Worm (Caenorhabditis elegans) whole organism, mixed stage, embryonic: ENCODE measurements around the gene scd-1.
A peak's percentile ranks its signal among the peaks of the same experiment; 100 is the strongest.

ENCODE experiments used
- M03D4.4 ChIP-seq: sonication (generic microtip); optimal IDR thresholded peaks from 2 replicates; lab custom pipeline; 2017; ENCODE audit warnings: mild to moderate bottlenecking, missing genetic modification characterization, missing compliant biosample characterization
- bed-3 ChIP-seq: fragments of 200-800 bp; sonication (Bioruptor generic); optimal IDR thresholded peaks from 3 replicates; lab custom pipeline; 2018; ENCODE audit warnings: mild to moderate bottlenecking, missing genetic modification characterization, moderate library complexity, missing compliant biosample characterization
- blmp-1 ChIP-seq: fragments of 150-350 bp; optimal IDR thresholded peaks from 2 replicates; lab custom pipeline; 2014; ENCODE audit warnings: missing biosample characterization, missing genetic modification characterization
- ceh-39 ChIP-seq: fragments of 150-350 bp; optimal IDR thresholded peaks from 2 replicates; lab custom pipeline; 2014; ENCODE audit warnings: missing biosample characterization, missing genetic modification characterization
- ceh-43 ChIP-seq: fragments of 200-800 bp; sonication (Bioruptor generic); optimal IDR thresholded peaks from 2 replicates; lab custom pipeline; 2018; ENCODE audit warnings: mild to moderate bottlenecking, missing genetic modification characterization, moderate library complexity, missing compliant biosample characterization
- ceh-83 ChIP-seq: fragments of 200-800 bp; sonication (Bioruptor generic); optimal IDR thresholded peaks from 2 replicates; lab custom pipeline; 2018; ENCODE audit warnings: mild to moderate bottlenecking, missing genetic modification characterization, missing compliant biosample characterization
- ces-1 ChIP-seq: fragments of 150-350 bp; optimal IDR thresholded peaks from 2 replicates; lab custom pipeline; 2014; ENCODE audit warnings: missing biosample characterization, missing genetic modification reagents, missing genetic modification characterization
- cnd-1 ChIP-seq: fragments of 200-800 bp; sonication (Bioruptor generic); optimal IDR thresholded peaks from 2 replicates; lab custom pipeline; 2018; ENCODE audit warnings: mild to moderate bottlenecking, missing genetic modification characterization, missing compliant biosample characterization
- drap-1 ChIP-seq: fragments of 200-800 bp; sonication (Bioruptor generic); optimal IDR thresholded peaks from 3 replicates; lab custom pipeline; 2018; ENCODE audit warnings: mild to moderate bottlenecking, missing genetic modification characterization, missing compliant biosample characterization
- elt-1 ChIP-seq: sonication (generic microtip); optimal IDR thresholded peaks from 2 replicates; lab custom pipeline; 2017; ENCODE audit warnings: missing genetic modification characterization, mild to moderate bottlenecking, missing compliant biosample characterization, antibody characterized with exemption, moderate library complexity, borderline replicate concordance; ENCODE audit not compliant: insufficient read depth
- elt-3 ChIP-seq: fragments of 150-350 bp; optimal IDR thresholded peaks from 2 replicates; lab custom pipeline; 2014; ENCODE audit warnings: missing biosample characterization, missing genetic modification characterization
- flh-1 ChIP-seq: fragments of 200-800 bp; sonication (Bioruptor generic); optimal IDR thresholded peaks from 2 replicates; lab custom pipeline; 2018; ENCODE audit warnings: mild to moderate bottlenecking, missing genetic modification characterization, moderate library complexity, missing compliant biosample characterization
- ham-2 ChIP-seq: fragments of 200-800 bp; sonication (Bioruptor generic); optimal IDR thresholded peaks from 2 replicates; lab custom pipeline; 2018; ENCODE audit warnings: mild to moderate bottlenecking, missing genetic modification characterization, missing compliant biosample characterization
- hlh-1 ChIP-seq: fragments of 150-350 bp; optimal IDR thresholded peaks from 2 replicates; lab custom pipeline; 2014; ENCODE audit warnings: missing biosample characterization, missing genetic modification reagents, missing genetic modification characterization
- lin-13 ChIP-seq: fragments of 150-350 bp; optimal IDR thresholded peaks from 2 replicates; lab custom pipeline; 2014; ENCODE audit warnings: missing biosample characterization, missing genetic modification characterization
- lin-32 ChIP-seq: fragments of 200-800 bp; sonication (Bioruptor generic); optimal IDR thresholded peaks from 2 replicates; lab custom pipeline; 2018; ENCODE audit warnings: mild to moderate bottlenecking, missing genetic modification characterization, missing compliant biosample characterization
- lsy-2 ChIP-seq: fragments of 150-350 bp; optimal IDR thresholded peaks from 2 replicates; lab custom pipeline; 2014; ENCODE audit warnings: missing biosample characterization, missing genetic modification characterization
- mab-5 ChIP-seq: fragments of 150-350 bp; optimal IDR thresholded peaks from 2 replicates; lab custom pipeline; 2014; ENCODE audit warnings: missing biosample characterization, missing genetic modification characterization
- mep-1 ChIP-seq: fragments of 150-350 bp; optimal IDR thresholded peaks from 2 replicates; lab custom pipeline; 2017; ENCODE audit warnings: missing biosample characterization, missing genetic modification reagents, missing genetic modification characterization, inconsistent platforms
- mls-2 ChIP-seq: sonication (generic microtip); optimal IDR thresholded peaks from 2 replicates; lab custom pipeline; 2016; ENCODE audit warnings: mild to moderate bottlenecking, missing genetic modification characterization, moderate library complexity, missing compliant biosample characterization
- nhr-12 ChIP-seq: fragments of 150-350 bp; optimal IDR thresholded peaks from 2 replicates; lab custom pipeline; 2014; ENCODE audit warnings: missing biosample characterization, missing genetic modification characterization
- nhr-2 ChIP-seq: fragments of 150-350 bp; optimal IDR thresholded peaks from 2 replicates; lab custom pipeline; 2014; ENCODE audit warnings: missing biosample characterization, missing genetic modification characterization
- nhr-237 ChIP-seq: fragments of 150-350 bp; optimal IDR thresholded peaks from 2 replicates; lab custom pipeline; 2014; ENCODE audit warnings: missing biosample characterization, missing genetic modification characterization
- nhr-28 ChIP-seq: fragments of 150-350 bp; optimal IDR thresholded peaks from 2 replicates; lab custom pipeline; 2014; ENCODE audit warnings: missing biosample characterization, missing genetic modification characterization
- nhr-76 ChIP-seq: sonication (generic microtip); optimal IDR thresholded peaks from 2 replicates; lab custom pipeline; 2017; ENCODE audit warnings: missing biosample characterization, missing genetic modification characterization
- pha-4 ChIP-seq: fragments of 150-350 bp; optimal IDR thresholded peaks from 2 replicates; lab custom pipeline; 2018; ENCODE audit warnings: missing biosample characterization, missing genetic modification reagents, missing genetic modification characterization
- sem-2 ChIP-seq: fragments of 200-800 bp; sonication (Bioruptor generic); optimal IDR thresholded peaks from 2 replicates; lab custom pipeline; 2018; ENCODE audit warnings: mild to moderate bottlenecking, missing genetic modification characterization, missing compliant biosample characterization
- snpc-4 ChIP-seq: fragments of 150-350 bp; optimal IDR thresholded peaks from 2 replicates; lab custom pipeline; 2014; ENCODE audit warnings: missing biosample characterization, missing genetic modification characterization
- sptf-1 ChIP-seq: sonication (generic microtip); optimal IDR thresholded peaks from 2 replicates; lab custom pipeline; 2017; ENCODE audit warnings: mild to moderate bottlenecking, missing genetic modification characterization, moderate library complexity, missing compliant biosample characterization
- tbx-8 ChIP-seq: fragments of 200-800 bp; sonication (Bioruptor generic); optimal IDR thresholded peaks from 2 replicates; lab custom pipeline; 2018; ENCODE audit warnings: mild to moderate bottlenecking, missing genetic modification characterization, moderate library complexity, missing compliant biosample characterization
- unc-120 ChIP-seq: sonication (generic microtip); optimal IDR thresholded peaks from 2 replicates; lab custom pipeline; 2017; ENCODE audit warnings: missing genetic modification characterization, missing compliant biosample characterization; ENCODE audit not compliant: poor library complexity, severe bottlenecking
- unc-39 ChIP-seq: fragments of 150-350 bp; optimal IDR thresholded peaks from 2 replicates; lab custom pipeline; 2014; ENCODE audit warnings: missing biosample characterization, missing genetic modification characterization
- unc-62 ChIP-seq: fragments of 150-350 bp; optimal IDR thresholded peaks from 2 replicates; lab custom pipeline; 2014; ENCODE audit warnings: missing biosample characterization, missing genetic modification reagents, missing genetic modification characterization
- zip-8 ChIP-seq: fragments of 150-350 bp; optimal IDR thresholded peaks from 2 replicates; lab custom pipeline; 2014; ENCODE audit warnings: missing biosample characterization, missing genetic modification characterization
- ztf-11 ChIP-seq: fragments of 150-350 bp; optimal IDR thresholded peaks from 2 replicates; lab custom pipeline; 2014; ENCODE audit warnings: missing biosample characterization, missing genetic modification characterization

scd-1 gene

ce11 chrX:12525359-12525839 lies at the start of gene scd-1:
scd-1 (minus strand) TSS chrX:12525789.
- no peak for TF ChIP-seq mab-5 (tag; lab: Kevin White, UChicago)
- TF ChIP-seq snpc-4 (tag; lab: Kevin White, UChicago): no peak
- TF ChIP-seq nhr-237 (tag; lab: Kevin White, UChicago): no peak
- no peak for TF ChIP-seq ceh-39 (tag; lab: Kevin White, UChicago)
- no peak for TF ChIP-seq sptf-1 (tag; lab: Kevin White, UChicago)
- no peak for TF ChIP-seq nhr-28 (tag; lab: Kevin White, UChicago)
- TF ChIP-seq nhr-12 (tag; lab: Kevin White, UChicago): no peak
- no peak for TF ChIP-seq cnd-1
- TF ChIP-seq ztf-11 (tag; lab: Kevin White, UChicago): no peak

- TF ChIP-seq mab-5 (tag; lab: Kevin White, UChicago): no peak
Observed at ce11 chrX:12574473-12574872, 48.9 kb upstream of the scd-1 start, which contains the start of gene T24D5.1. T24D5.1 (plus strand) TSS chrX:12574773.

ce11 chrX:12563589-12563988 lies 38.0 kb upstream of the scd-1 start:
- TF ChIP-seq M03D4.4 (tag; lab: Kevin White, UChicago) (peak; percentile 94), ceh-83 (peak; percentile 92), ceh-43 (peak; percentile 87), bed-3 (GFP tag; lab: Kevin White, UChicago) (peak; percentile 86), ham-2 (GFP tag; lab: Kevin White, UChicago) (peak; percentile 89), elt-3 (tag; lab: Kevin White, UChicago) (no peak), snpc-4 (tag; lab: Kevin White, UChicago) (no peak), ceh-39 (tag; lab: Kevin White, UChicago) (peak; percentile 9), lin-13 (tag; lab: Kevin White, UChicago) (peak; percentile 77), nhr-237 (tag; lab: Kevin White, UChicago) (peak; percentile 5), drap-1 (GFP tag; lab: Kevin White, UChicago) (peak; percentile 94), mls-2 (tag; lab: Kevin White, UChicago) (peak; percentile 95), nhr-2 (tag; lab: Kevin White, UChicago) (no peak), nhr-76 (no peak), ces-1 (GFP tag; lab: Kevin White, UChicago) (peak; percentile 61), sem-2 (GFP tag; lab: Kevin White, UChicago) (peak; percentile 85), mep-1 (tag; lab: Kevin White, UChicago) (peak; percentile 69), pha-4 (tag; lab: Kevin White, UChicago) (peak; percentile 69), hlh-1 (tag; lab: Kevin White, UChicago) (peak; percentile 34), lin-32 (GFP tag; lab: Kevin White, UChicago) (peak; percentile 85), nhr-12 (tag; lab: Kevin White, UChicago) (peak; percentile 8), ztf-11 (tag; lab: Kevin White, UChicago) (no peak), zip-8 (tag; lab: Kevin White, UChicago) (no peak), mab-5 (tag; lab: Kevin White, UChicago) (no peak), unc-39 (tag; lab: Kevin White, UChicago) (no peak), lsy-2 (tag; lab: Kevin White, UChicago) (peak; percentile 31), flh-1 (GFP tag; lab: Kevin White, UChicago) (peak; percentile 76), sptf-1 (tag; lab: Kevin White, UChicago) (peak; percentile 97), cnd-1 (peak; percentile 94), blmp-1 (no peak), nhr-28 (tag; lab: Kevin White, UChicago) (peak; percentile 51), tbx-8 (GFP tag; lab: Kevin White, UChicago) (peak; percentile 76), unc-120 (tag; lab: Kevin White, UChicago) (peak; percentile 93), elt-1 (tag; lab: Kevin White, UChicago) (no peak), unc-62 (GFP tag; lab: Kevin White, UChicago) (peak; percentile 56)
